Worm (Caenorhabditis elegans): ENCODE data around the gene ZK180.8.

The ZK180.8 gene

ce11 chrIV:4478612-4479011 is 32.9 kb downstream of the ZK180.8 start:
- TF ChIP-seq ref-1 (GFP tag; conservative IDR thresholded peaks at IDR 0.05) (no peak), T22C8.4 (GFP tag; IDR thresholded peaks at IDR 0.05) (no peak), klf-2 (GFP tag; conservative IDR thresholded peaks at IDR 0.05) (no peak), ztf-23 (GFP tag; IDR thresholded peaks at IDR 0.05) (no peak), flt-1 (GFP tag; IDR thresholded peaks at IDR 0.05) (no peak), tab-1 (GFP tag; IDR thresholded peaks at IDR 0.05) (no peak), cog-1 (tag; optimal IDR thresholded peaks at IDR 0.05) (no peak)

- TF ChIP-seq ref-1 (GFP tag; conservative IDR thresholded peaks at IDR 0.05) (no peak), med-1 (GFP tag; optimal IDR thresholded peaks at IDR 0.05; ENCODE audit: insufficient read depth) (no peak), flt-1 (GFP tag; IDR thresholded peaks at IDR 0.05) (no peak), cog-1 (tag; optimal IDR thresholded peaks at IDR 0.05) (no peak), ztf-29 (GFP tag; IDR thresholded peaks at IDR 0.05) (no peak), tab-1 (GFP tag; IDR thresholded peaks at IDR 0.05) (no peak), klf-2 (GFP tag; conservative IDR thresholded peaks at IDR 0.05) (no peak), T22C8.4 (GFP tag; IDR thresholded peaks at IDR 0.05) (no peak), ztf-23 (GFP tag; IDR thresholded peaks at IDR 0.05) (no peak)
These were observed 34.5 kb downstream of the ZK180.8 start, which contains the start of gene M01H9.3 for ce11 chrIV:4477009-4477471. M01H9.3 (minus strand) TSS chrIV:4477059.

ce11 chrIV:4475362-4476086 is 36.0 kb downstream of the ZK180.8 start:
- TF ChIP-seq cog-1 (tag; optimal IDR thresholded peaks at IDR 0.05) (no peak), ztf-29 (GFP tag; IDR thresholded peaks at IDR 0.05) (no peak), tab-1 (GFP tag; IDR thresholded peaks at IDR 0.05) (no peak), med-1 (GFP tag; optimal IDR thresholded peaks at IDR 0.05; ENCODE audit: insufficient read depth) (no peak), ztf-23 (GFP tag; IDR thresholded peaks at IDR 0.05) (no peak)

- TF ChIP-seq klf-2 (GFP tag; conservative IDR thresholded peaks at IDR 0.05) (no peak), ztf-29 (GFP tag; IDR thresholded peaks at IDR 0.05) (no peak), ref-1 (GFP tag; conservative IDR thresholded peaks at IDR 0.05) (no peak), ztf-23 (GFP tag; IDR thresholded peaks at IDR 0.05) (no peak), cog-1 (tag; optimal IDR thresholded peaks at IDR 0.05) (no peak), med-1 (GFP tag; optimal IDR thresholded peaks at IDR 0.05; ENCODE audit: insufficient read depth) (no peak), tab-1 (GFP tag; IDR thresholded peaks at IDR 0.05) (no peak), flt-1 (GFP tag; IDR thresholded peaks at IDR 0.05) (no peak), T22C8.4 (GFP tag; IDR thresholded peaks at IDR 0.05) (no peak)
These were observed 37.8 kb downstream of the ZK180.8 start for ce11 chrIV:4473767-4474166.

- TF ChIP-seq ztf-23 (GFP tag; IDR thresholded peaks at IDR 0.05) (no peak), klf-2 (GFP tag; conservative IDR thresholded peaks at IDR 0.05) (no peak), cog-1 (tag; optimal IDR thresholded peaks at IDR 0.05) (no peak), T22C8.4 (GFP tag; IDR thresholded peaks at IDR 0.05) (no peak), ref-1 (GFP tag; conservative IDR thresholded peaks at IDR 0.05) (no peak), tab-1 (GFP tag; IDR thresholded peaks at IDR 0.05) (no peak), flt-1 (GFP tag; IDR thresholded peaks at IDR 0.05) (no peak), ztf-29 (GFP tag; IDR thresholded peaks at IDR 0.05) (no peak), med-1 (GFP tag; optimal IDR thresholded peaks at IDR 0.05; ENCODE audit: insufficient read depth) (no peak)
These were observed 38.9 kb downstream of the ZK180.8 start for ce11 chrIV:4472418-4473173.

ce11 chrIV:4470885-4471772 is 40.4 kb downstream of the ZK180.8 start:
- TF ChIP-seq tab-1 (GFP tag; IDR thresholded peaks at IDR 0.05): no peak
- no peak for TF ChIP-seq T22C8.4 (GFP tag; IDR thresholded peaks at IDR 0.05)
- TF ChIP-seq cog-1 (tag; optimal IDR thresholded peaks at IDR 0.05): no peak
- no peak for TF ChIP-seq klf-2 (GFP tag; conservative IDR thresholded peaks at IDR 0.05)
- no peak for TF ChIP-seq flt-1 (GFP tag; IDR thresholded peaks at IDR 0.05)
- TF ChIP-seq med-1 (GFP tag; optimal IDR thresholded peaks at IDR 0.05; ENCODE audit: insufficient read depth): no peak
- TF ChIP-seq ztf-29 (GFP tag; IDR thresholded peaks at IDR 0.05): no peak
- TF ChIP-seq ref-1 (GFP tag; conservative IDR thresholded peaks at IDR 0.05): no peak
- TF ChIP-seq ztf-23 (GFP tag; IDR thresholded peaks at IDR 0.05): no peak

ce11 chrIV:4469770-4470709 is 41.5 kb downstream of the ZK180.8 start:
- TF ChIP-seq med-1 (GFP tag; optimal IDR thresholded peaks at IDR 0.05; ENCODE audit: insufficient read depth): no peak
- TF ChIP-seq klf-2 (GFP tag; conservative IDR thresholded peaks at IDR 0.05): no peak
- no peak for TF ChIP-seq ztf-29 (GFP tag; IDR thresholded peaks at IDR 0.05)
- no peak; the same call in 1 of the 2 replicates for TF ChIP-seq ref-1 (GFP tag; conservative IDR thresholded peaks at IDR 0.05)
- TF ChIP-seq T22C8.4 (GFP tag; IDR thresholded peaks at IDR 0.05): no peak
- TF ChIP-seq flt-1 (GFP tag; IDR thresholded peaks at IDR 0.05): peak; percentile 28; the same call in 1 of the 2 replicates
- no peak for TF ChIP-seq ztf-23 (GFP tag; IDR thresholded peaks at IDR 0.05)
- no peak for TF ChIP-seq cog-1 (tag; optimal IDR thresholded peaks at IDR 0.05)
- TF ChIP-seq tab-1 (GFP tag; IDR thresholded peaks at IDR 0.05): peak; percentile 63; the same call in 1 of the 2 replicates

- no peak for TF ChIP-seq T22C8.4 (GFP tag; IDR thresholded peaks at IDR 0.05)
- TF ChIP-seq ref-1 (GFP tag; conservative IDR thresholded peaks at IDR 0.05): no peak
These were observed 42.5 kb downstream of the ZK180.8 start for ce11 chrIV:4469055-4469454.
